Worm (Caenorhabditis elegans): Measurements from ENCODE around the gene cest-31.

Gene cest-31

ce11 chrV:6673967-6674366 is at the start of gene cest-31:
cest-31 (plus strand) TSS chrV:6674267.
- TF ChIP-seq unc-62 (GFP tag; optimal IDR thresholded peaks at IDR 0.05), result no peak

ce11 chrV:6626244-6626643 is 47.8 kb upstream of the cest-31 start, which contains the start of gene ppt-1:
ppt-1 (minus strand) TSS chrV:6626344.
- no peak for TF ChIP-seq unc-62 (GFP tag; optimal IDR thresholded peaks at IDR 0.05)

ce11 chrV:6630769-6631168 is 43.3 kb upstream of the cest-31 start:
- no peak for TF ChIP-seq unc-62 (GFP tag; optimal IDR thresholded peaks at IDR 0.05)

ce11 chrV:6631866-6632265 is 42.2 kb upstream of the cest-31 start:
- TF ChIP-seq unc-62 (GFP tag; optimal IDR thresholded peaks at IDR 0.05), result no peak

ce11 chrV:6632925-6633324 is 41.1 kb upstream of the cest-31 start, which contains the start of gene scd-2:
scd-2 (plus strand) TSS chrV:6633225.
- no peak for TF ChIP-seq unc-62 (GFP tag; optimal IDR thresholded peaks at IDR 0.05)

ce11 chrV:6645810-6646209 is 28.3 kb upstream of the cest-31 start:
- TF ChIP-seq unc-62 (GFP tag; optimal IDR thresholded peaks at IDR 0.05), result no peak

- no peak for TF ChIP-seq unc-62 (GFP tag; optimal IDR thresholded peaks at IDR 0.05)
Observed at ce11 chrV:6649317-6649716, 24.8 kb upstream of the cest-31 start, which contains the start of gene T10H9.1. T10H9.1 (plus strand) TSS chrV:6649617.

ce11 chrV:6650508-6650907 is 23.6 kb upstream of the cest-31 start:
- no peak for TF ChIP-seq unc-62 (GFP tag; optimal IDR thresholded peaks at IDR 0.05)

- TF ChIP-seq unc-62 (GFP tag; optimal IDR thresholded peaks at IDR 0.05), result no peak
Observed at ce11 chrV:6652051-6652450, 22.0 kb upstream of the cest-31 start, which contains the start of gene T10H9.8. T10H9.8 (plus strand) TSS chrV:6652351.

- TF ChIP-seq unc-62 (GFP tag; optimal IDR thresholded peaks at IDR 0.05), result no peak
Observed at ce11 chrV:6655174-6655573, 18.9 kb upstream of the cest-31 start, which contains the start of gene syx-18. syx-18 (minus strand) TSS chrV:6655449.

ce11 chrV:6656451-6657115 is 17.5 kb upstream of the cest-31 start, which contains the start of gene snb-1:
snb-1 (minus strand) TSS chrV:6656501.
- TF ChIP-seq unc-62 (GFP tag; optimal IDR thresholded peaks at IDR 0.05), result no peak

ce11 chrV:6657532-6658259 is 16.4 kb upstream of the cest-31 start:
- no peak for TF ChIP-seq unc-62 (GFP tag; optimal IDR thresholded peaks at IDR 0.05)

ce11 chrV:6658765-6659164 is 15.3 kb upstream of the cest-31 start:
- TF ChIP-seq unc-62 (GFP tag; optimal IDR thresholded peaks at IDR 0.05), result no peak

- no peak for TF ChIP-seq unc-62 (GFP tag; optimal IDR thresholded peaks at IDR 0.05)
Observed at ce11 chrV:6659533-6659932, 14.5 kb upstream of the cest-31 start.

- no peak for TF ChIP-seq unc-62 (GFP tag; optimal IDR thresholded peaks at IDR 0.05)
Observed at ce11 chrV:6661658-6662057, 12.4 kb upstream of the cest-31 start.

- TF ChIP-seq unc-62 (GFP tag; optimal IDR thresholded peaks at IDR 0.05), result no peak
Observed at ce11 chrV:6662505-6662904, 11.6 kb upstream of the cest-31 start.

ce11 chrV:6665751-6666150 is 8.3 kb upstream of the cest-31 start, which contains the start of gene pmp-5:
pmp-5 (minus strand) TSS chrV:6665813.
- no peak for TF ChIP-seq unc-62 (GFP tag; optimal IDR thresholded peaks at IDR 0.05)
